Worm (Caenorhabditis elegans): ENCODE measurements around the gene F39F10.3.

F39F10.3 gene

ce11 chrX:16872446-16872962 lies 19.3 kb upstream of the F39F10.3 start, which contains the start of gene T20F7.1:
TSS of gene T20F7.1 (plus strand) at chrX:16872912.
- TF ChIP-seq sptf-1 (tag; optimal IDR thresholded peaks at IDR 0.05): no peak
- TF ChIP-seq irx-1 (tag; optimal IDR thresholded peaks at IDR 0.05): peak; percentile 41
- no peak for TF ChIP-seq Y116A8C.19 (tag; optimal IDR thresholded peaks at IDR 0.05; ENCODE audit: borderline replicate concordance)
- TF ChIP-seq blmp-1 (tag; optimal IDR thresholded peaks at IDR 0.05): peak; percentile 30
- TF ChIP-seq skn-1 (tag; optimal IDR thresholded peaks at IDR 0.05): no peak
- no peak for TF ChIP-seq unc-30 (tag; optimal IDR thresholded peaks at IDR 0.05)
- peak; percentile 78 for TF ChIP-seq rnt-1 (tag; optimal IDR thresholded peaks at IDR 0.05)
- TF ChIP-seq vab-15 (tag; optimal IDR thresholded peaks at IDR 0.05): no peak
- TF ChIP-seq ceh-8 (GFP tag; optimal IDR thresholded peaks at IDR 0.05): no peak
- no peak for TF ChIP-seq ces-1 (GFP tag; optimal IDR thresholded peaks at IDR 0.05)
- TF ChIP-seq xbp-1 (tag; optimal IDR thresholded peaks at IDR 0.05): peak; percentile 60
- TF ChIP-seq ceh-90 (tag; optimal IDR thresholded peaks at IDR 0.05): no peak
- TF ChIP-seq lin-14 (GFP tag; optimal IDR thresholded peaks at IDR 0.05): peak; percentile 91
- no peak for TF ChIP-seq ceh-88 (GFP tag; IDR thresholded peaks at IDR 0.05)
- TF ChIP-seq C34B4.2 (tag; optimal IDR thresholded peaks at IDR 0.05): no peak
- peak; percentile 11 for TF ChIP-seq fkh-10 (GFP tag; optimal IDR thresholded peaks at IDR 0.05)
- peak; percentile 9 for TF ChIP-seq lin-13 (GFP tag; optimal IDR thresholded peaks at IDR 0.05)
- TF ChIP-seq nhr-71 (tag; optimal IDR thresholded peaks at IDR 0.05): peak; percentile 90
- peak; percentile 57 to 79 for TF ChIP-seq lin-35 (GFP tag; optimal IDR thresholded peaks at IDR 0.05)
- peak; percentile 81 for TF ChIP-seq nhr-47 (tag; optimal IDR thresholded peaks at IDR 0.05)
- TF ChIP-seq efl-3 (GFP tag; optimal IDR thresholded peaks at IDR 0.05): no peak
- TF ChIP-seq ztf-4 (tag; optimal IDR thresholded peaks at IDR 0.05): peak; percentile 4
- TF ChIP-seq mef-2 (tag; optimal IDR thresholded peaks at IDR 0.05): no peak
- TF ChIP-seq mdl-1 (tag; optimal IDR thresholded peaks at IDR 0.05): peak in 1 of 2 experiments; percentile 70
- TF ChIP-seq unc-98 (GFP tag; IDR thresholded peaks at IDR 0.05): no peak
- TF ChIP-seq ceh-82 (tag; optimal IDR thresholded peaks at IDR 0.05): peak; percentile 37 to 80 (median 56)
- peak; percentile 19 for TF ChIP-seq fos-1 (tag; optimal IDR thresholded peaks at IDR 0.05)
- TF ChIP-seq ceh-63 (GFP tag; optimal IDR thresholded peaks at IDR 0.05): no peak
- TF ChIP-seq ama-1 (optimal IDR thresholded peaks at IDR 0.05): no peak
- TF ChIP-seq tlp-1 (tag; optimal IDR thresholded peaks at IDR 0.05): no peak
- no peak for TF ChIP-seq C04F5.9 (tag; optimal IDR thresholded peaks at IDR 0.05)
- TF ChIP-seq nhr-85 (tag): peak; percentile 48
- no peak for TF ChIP-seq F16B12.6 (tag; optimal IDR thresholded peaks at IDR 0.05)
- no peak for TF ChIP-seq nhr-77 (tag; optimal IDR thresholded peaks at IDR 0.05)
- TF ChIP-seq hlh-17 (GFP tag; optimal IDR thresholded peaks at IDR 0.05; ENCODE audit: borderline replicate concordance): no peak
- TF ChIP-seq nhr-28 (tag; optimal IDR thresholded peaks at IDR 0.05): no peak
- no peak for TF ChIP-seq sup-37 (GFP tag; optimal IDR thresholded peaks at IDR 0.05)
- peak; percentile 87 for TF ChIP-seq nhr-20 (tag; optimal IDR thresholded peaks at IDR 0.05)
- peak; percentile 79 for TF ChIP-seq swsn-7 (tag; optimal IDR thresholded peaks at IDR 0.05)
- TF ChIP-seq pqm-1 (tag; optimal IDR thresholded peaks at IDR 0.05): no peak
- no peak for TF ChIP-seq lir-3 (tag; optimal IDR thresholded peaks at IDR 0.05; ENCODE audit: poor library complexity)
- peak; percentile 70 for TF ChIP-seq C16A3.4 (tag; optimal IDR thresholded peaks at IDR 0.05)
- peak; percentile 37 for TF ChIP-seq isw-1 (GFP tag; IDR thresholded peaks at IDR 0.05)
- TF ChIP-seq nhr-11 (tag; optimal IDR thresholded peaks at IDR 0.05): no peak
- no peak for TF ChIP-seq zag-1 (tag; optimal IDR thresholded peaks at IDR 0.05)
- TF ChIP-seq aha-1 (tag; optimal IDR thresholded peaks at IDR 0.05): no peak
- peak; percentile 68 for TF ChIP-seq nhr-90 (tag; optimal IDR thresholded peaks at IDR 0.05; ENCODE audit: poor library complexity)
- peak; percentile 55 to 77 for TF ChIP-seq lsy-2 (tag; optimal IDR thresholded peaks at IDR 0.05)
- TF ChIP-seq lin-39 (tag; optimal IDR thresholded peaks at IDR 0.05): peak; percentile 16
- TF ChIP-seq nhr-12 (tag; optimal IDR thresholded peaks at IDR 0.05): no peak
- no peak for TF ChIP-seq ets-5 (GFP tag; IDR thresholded peaks at IDR 0.05)
- TF ChIP-seq fkh-4 (tag; optimal IDR thresholded peaks at IDR 0.05; ENCODE audit: borderline replicate concordance): no peak
- TF ChIP-seq unc-62 (GFP tag; optimal IDR thresholded peaks at IDR 0.05): no peak
- no peak for TF ChIP-seq nhr-84 (tag; optimal IDR thresholded peaks at IDR 0.05)

Data from whole organism, L1 larva.